Worm (Caenorhabditis elegans) whole organism, L4 larva: ENCODE data around the gene polq-1.

Experiments used
- ama-1 ChIP-seq: fragments of 150-350 bp; optimal IDR thresholded peaks from 2 replicates; lab custom pipeline; 2014; ENCODE audit warnings: inconsistent platforms, mixed read lengths
- mep-1 ChIP-seq: fragments of 150-350 bp; sonication (generic microtip); optimal IDR thresholded peaks from 3 replicates; lab custom pipeline; 2014; ENCODE audit warnings: missing biosample characterization, missing genetic modification characterization
- nhr-77 ChIP-seq: fragments of 150-350 bp; optimal IDR thresholded peaks from 2 replicates; lab custom pipeline; 2014; ENCODE audit warnings: missing biosample characterization, missing genetic modification characterization
- unc-62 ChIP-seq, 3 experiments: fragments of 150-350 bp in 1 of 3; sonication (generic microtip); optimal IDR thresholded peaks in 2 of 3; peaks in 1 of 3; 1 replicate in 1 of 3; 2 replicates in 2 of 3; lab custom pipeline; 2014 to 2017; ENCODE audit warnings: missing biosample characterization in 3 of 3, missing genetic modification characterization in 3 of 3, missing genetic modification reagents in 3 of 3, missing genotype in 1 of 3

- TF ChIP-seq unc-62 (GFP tag; optimal IDR thresholded peaks at IDR 0.05 in 1 of 2; lab: Kevin White, UChicago) (no peak), unc-62 (tag; optimal IDR thresholded peaks at IDR 0.05; lab: Kevin White, UChicago) (no peak), mep-1 (no peak), nhr-77 (tag; lab: Kevin White, UChicago) (no peak), ama-1 (lab: Kevin White, UChicago) (no peak)
Measured at ce11 chrIII:5810012-5810411, 7.1 kb upstream of the polq-1 start.
